Fruit fly (Drosophila melanogaster): ENCODE measurements around the gene CG3808.

Gene CG3808

dm6 chr3L:19040155-19040644 lies 39.8 kb upstream of the CG3808 start:
- TF ChIP-seq Sin3A (optimal IDR thresholded peaks at IDR 0.05) = no peak
- TF ChIP-seq h (optimal IDR thresholded peaks at IDR 0.05) = no peak
- TF ChIP-seq ttk (optimal IDR thresholded peaks at IDR 0.05) = no peak
- TF ChIP-seq Myc (optimal IDR thresholded peaks at IDR 0.05) = no peak
- no peak for TF ChIP-seq psq (optimal IDR thresholded peaks at IDR 0.05)
- no peak for TF ChIP-seq insv (optimal IDR thresholded peaks at IDR 0.05)

- TF ChIP-seq Myc (optimal IDR thresholded peaks at IDR 0.05) (no peak), ttk (optimal IDR thresholded peaks at IDR 0.05) (no peak), Sin3A (optimal IDR thresholded peaks at IDR 0.05) (no peak), psq (optimal IDR thresholded peaks at IDR 0.05) (no peak), h (optimal IDR thresholded peaks at IDR 0.05) (no peak), insv (optimal IDR thresholded peaks at IDR 0.05) (no peak)
These were observed 36.6 kb upstream of the CG3808 start for dm6 chr3L:19037051-19037450.

- TF ChIP-seq psq (optimal IDR thresholded peaks at IDR 0.05) = no peak
- no peak for TF ChIP-seq insv (optimal IDR thresholded peaks at IDR 0.05)
- TF ChIP-seq Myc (optimal IDR thresholded peaks at IDR 0.05) = no peak
- no peak for TF ChIP-seq h (optimal IDR thresholded peaks at IDR 0.05)
- TF ChIP-seq ttk (optimal IDR thresholded peaks at IDR 0.05) = no peak
- no peak for TF ChIP-seq Sin3A (optimal IDR thresholded peaks at IDR 0.05)
These were observed 35.7 kb upstream of the CG3808 start for dm6 chr3L:19036119-19036518.

- TF ChIP-seq h (optimal IDR thresholded peaks at IDR 0.05) = no peak
- TF ChIP-seq Sin3A (optimal IDR thresholded peaks at IDR 0.05) = no peak
These were observed 34.9 kb upstream of the CG3808 start for dm6 chr3L:19035163-19035900.

dm6 chr3L:19033154-19033811 lies 32.9 kb upstream of the CG3808 start:
- TF ChIP-seq Sin3A (optimal IDR thresholded peaks at IDR 0.05) = no peak
- TF ChIP-seq insv (optimal IDR thresholded peaks at IDR 0.05) = no peak
- no peak for TF ChIP-seq Myc (optimal IDR thresholded peaks at IDR 0.05)
- TF ChIP-seq psq (optimal IDR thresholded peaks at IDR 0.05) = no peak
- TF ChIP-seq h (optimal IDR thresholded peaks at IDR 0.05) = no peak
- TF ChIP-seq ttk (optimal IDR thresholded peaks at IDR 0.05) = no peak

DNA sequence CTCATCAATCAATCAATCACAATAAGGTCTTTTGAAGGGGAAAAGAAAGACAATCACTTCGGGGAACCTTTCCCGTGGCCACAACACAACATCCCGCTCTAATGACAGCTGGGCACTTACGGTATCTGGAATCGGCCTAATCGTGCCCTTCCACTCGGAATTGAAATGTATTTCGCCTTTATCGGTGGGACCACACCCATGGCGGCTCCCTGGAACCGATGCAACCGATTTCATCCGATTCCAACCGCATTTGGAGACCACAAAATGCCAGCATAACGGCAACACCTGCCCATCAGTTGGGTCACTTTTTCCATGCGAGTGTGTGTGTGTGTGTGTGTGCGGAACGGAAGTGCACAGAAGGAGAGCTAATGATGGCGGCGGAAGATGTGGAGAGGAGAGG lies 32.3 kb upstream of the CG3808 start:
- TF ChIP-seq insv (optimal IDR thresholded peaks at IDR 0.05) (no peak), ttk (optimal IDR thresholded peaks at IDR 0.05) (no peak), Sin3A (optimal IDR thresholded peaks at IDR 0.05) (no peak), Myc (optimal IDR thresholded peaks at IDR 0.05) (no peak), psq (optimal IDR thresholded peaks at IDR 0.05) (no peak), h (optimal IDR thresholded peaks at IDR 0.05) (no peak)

DNA sequence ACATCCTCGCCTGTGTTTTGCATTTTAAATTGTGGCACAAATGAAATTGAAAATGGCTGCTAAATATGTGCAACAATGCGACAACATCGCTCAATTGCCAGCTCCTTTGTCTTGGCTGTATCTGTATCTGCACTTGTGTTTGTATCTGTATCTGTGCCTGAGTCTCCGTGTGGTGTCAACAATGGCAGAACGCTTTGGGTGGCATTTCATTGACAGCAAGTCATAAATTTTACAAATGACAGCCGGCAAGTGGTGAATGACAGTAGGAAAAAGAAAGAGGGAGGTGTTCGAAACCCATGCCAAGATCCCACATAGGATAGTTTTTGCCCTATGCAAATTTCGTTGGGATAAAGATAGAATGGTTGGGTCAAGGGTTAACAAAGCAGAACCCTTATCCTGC lies 31.4 kb upstream of the CG3808 start:
- no peak for TF ChIP-seq psq (optimal IDR thresholded peaks at IDR 0.05)
- TF ChIP-seq h (optimal IDR thresholded peaks at IDR 0.05) = no peak
- TF ChIP-seq insv (optimal IDR thresholded peaks at IDR 0.05) = no peak

- TF ChIP-seq Myc (optimal IDR thresholded peaks at IDR 0.05) = no peak
- no peak for TF ChIP-seq ttk (optimal IDR thresholded peaks at IDR 0.05)
- no peak for TF ChIP-seq insv (optimal IDR thresholded peaks at IDR 0.05)
- TF ChIP-seq psq (optimal IDR thresholded peaks at IDR 0.05) = no peak
- TF ChIP-seq h (optimal IDR thresholded peaks at IDR 0.05) = no peak
- TF ChIP-seq Sin3A (optimal IDR thresholded peaks at IDR 0.05) = no peak
These were observed 26.8 kb upstream of the CG3808 start for dm6 chr3L:19027172-19027571.

DNA sequence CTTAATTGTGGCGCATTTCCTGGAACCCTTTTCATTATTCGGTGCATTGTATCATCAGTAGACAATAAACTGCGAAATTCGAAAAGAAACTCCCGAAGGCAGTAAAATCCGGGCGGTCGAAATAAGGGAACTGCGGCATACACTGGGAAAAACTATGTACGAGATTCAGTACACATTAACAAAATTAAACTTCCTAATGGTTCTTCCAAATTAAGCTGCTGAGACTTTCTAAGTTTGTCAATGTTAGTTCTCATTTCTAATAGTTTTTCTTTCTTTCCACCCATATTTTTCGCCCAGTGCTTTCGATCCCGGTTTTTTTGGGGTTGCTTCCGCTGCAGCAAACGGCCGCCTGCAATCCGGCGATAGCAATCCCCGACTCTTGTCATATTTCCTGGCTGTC lies 24.4 kb upstream of the CG3808 start:
- TF ChIP-seq Myc (optimal IDR thresholded peaks at IDR 0.05) (no peak), Sin3A (optimal IDR thresholded peaks at IDR 0.05) (no peak), ttk (optimal IDR thresholded peaks at IDR 0.05) (no peak), insv (optimal IDR thresholded peaks at IDR 0.05) (no peak), psq (optimal IDR thresholded peaks at IDR 0.05) (no peak), h (optimal IDR thresholded peaks at IDR 0.05) (no peak)

dm6 chr3L:19021701-19022100 lies 21.3 kb upstream of the CG3808 start:
- TF ChIP-seq Myc (optimal IDR thresholded peaks at IDR 0.05) (no peak), ttk (optimal IDR thresholded peaks at IDR 0.05) (no peak), psq (optimal IDR thresholded peaks at IDR 0.05) (no peak), insv (optimal IDR thresholded peaks at IDR 0.05) (no peak), h (optimal IDR thresholded peaks at IDR 0.05) (no peak), Sin3A (optimal IDR thresholded peaks at IDR 0.05) (no peak)

dm6 chr3L:19020467-19020866 lies 20.1 kb upstream of the CG3808 start:
- no peak for TF ChIP-seq Sin3A (optimal IDR thresholded peaks at IDR 0.05)
- no peak for TF ChIP-seq insv (optimal IDR thresholded peaks at IDR 0.05)
- no peak for TF ChIP-seq Myc (optimal IDR thresholded peaks at IDR 0.05)
- no peak for TF ChIP-seq psq (optimal IDR thresholded peaks at IDR 0.05)
- no peak for TF ChIP-seq ttk (optimal IDR thresholded peaks at IDR 0.05)
- TF ChIP-seq h (optimal IDR thresholded peaks at IDR 0.05) = no peak

- TF ChIP-seq h (optimal IDR thresholded peaks at IDR 0.05) = no peak
- TF ChIP-seq ttk (optimal IDR thresholded peaks at IDR 0.05) = no peak
- TF ChIP-seq psq (optimal IDR thresholded peaks at IDR 0.05) = no peak
- no peak for TF ChIP-seq Sin3A (optimal IDR thresholded peaks at IDR 0.05)
- no peak for TF ChIP-seq insv (optimal IDR thresholded peaks at IDR 0.05)
- no peak for TF ChIP-seq Myc (optimal IDR thresholded peaks at IDR 0.05)
These were observed 18.9 kb upstream of the CG3808 start for dm6 chr3L:19019308-19019749.

Measured in Kc167 (cell line).